Worm (Caenorhabditis elegans): ENCODE measurements around the gene zim-1.

- no peak for TF ChIP-seq ref-1 (GFP tag; conservative IDR thresholded peaks at IDR 0.05)
- TF ChIP-seq med-1 (GFP tag; optimal IDR thresholded peaks at IDR 0.05; ENCODE audit: insufficient read depth): no peak
- no peak for TF ChIP-seq flt-1 (GFP tag; IDR thresholded peaks at IDR 0.05)
Measured at ce11 chrIV:10589072-10589471, 42.2 kb downstream of the zim-1 start, which contains the start of gene C43F9.4.

Measured in whole organism, midembryonic.